Worm (Caenorhabditis elegans) whole organism, young adult: ENCODE measurements around the gene F53B7.7.

Experiments
- F49E8.2 ChIP-seq: sonication (generic microtip); optimal IDR thresholded peaks from 3 replicates; lab custom pipeline; 2017; ENCODE audit warnings: missing genetic modification characterization, mild to moderate bottlenecking, missing compliant biosample characterization, antibody characterized with exemption, moderate library complexity; ENCODE audit not compliant: insufficient read depth
- F57A8.1 ChIP-seq: fragments of 200-800 bp; sonication (Bioruptor generic); optimal IDR thresholded peaks from 2 replicates; lab custom pipeline; 2018; ENCODE audit warnings: mild to moderate bottlenecking, missing genetic modification characterization, moderate library complexity, missing compliant biosample characterization
- athp-1 ChIP-seq: sonication (generic microtip); optimal IDR thresholded peaks from 2 replicates; lab custom pipeline; 2017; ENCODE audit warnings: mild to moderate bottlenecking, missing genetic modification characterization, missing compliant biosample characterization
- attf-5 ChIP-seq: fragments of 200-800 bp; sonication (Bioruptor generic); optimal IDR thresholded peaks from 2 replicates; lab custom pipeline; 2018; ENCODE audit warnings: mild to moderate bottlenecking, missing genetic modification characterization, missing compliant biosample characterization
- ets-4 ChIP-seq: fragments of 200-800 bp; sonication (Bioruptor generic); optimal IDR thresholded peaks from 2 replicates; lab custom pipeline; 2018; ENCODE audit warnings: mild to moderate bottlenecking, missing genetic modification characterization, missing compliant biosample characterization
- madf-6 ChIP-seq: fragments of 200-800 bp; sonication (Bioruptor generic); IDR thresholded peaks from 2 replicates; pipeline ENCODE4 v1.3.6; 2022; ENCODE audit warnings: missing genetic modification reagents, missing genetic modification characterization, missing compliant biosample characterization
- snpc-4 ChIP-seq, 5 experiments: fragments of 150-350 bp in 1 of 5; sonication (generic microtip) in 4 of 5; optimal IDR thresholded peaks; 2 replicates each; lab custom pipeline; 2014 to 2018; ENCODE audit warnings: missing genetic modification characterization in 5 of 5, missing biosample characterization in 3 of 5, antibody characterized with exemption in 2 of 5, mild to moderate bottlenecking in 2 of 5, missing compliant biosample characterization in 2 of 5, missing genotype in 2 of 5, moderate library complexity in 2 of 5, missing genetic modification reagents in 1 of 5
- ztf-25 ChIP-seq: fragments of 200-800 bp; sonication (Bioruptor generic); IDR thresholded peaks from 2 replicates; pipeline ENCODE4 v1.3.6; 2022; ENCODE audit warnings: missing genetic modification reagents, missing genetic modification characterization, missing compliant biosample characterization

- TF ChIP-seq F49E8.2 (no peak), madf-6 (GFP tag; lab: Robert Waterston, UW) (no peak), attf-5 (GFP tag; lab: Kevin White, UChicago) (no peak), ets-4 (GFP tag; lab: Kevin White, UChicago) (no peak), snpc-4 (GFP tag; optimal IDR thresholded peaks at IDR 0.05; lab: Kevin White, UChicago) (no peak), snpc-4 (tag; optimal IDR thresholded peaks at IDR 0.05; lab: Kevin White, UChicago) (no peak), athp-1 (tag; lab: Kevin White, UChicago) (no peak), F57A8.1 (GFP tag; lab: Kevin White, UChicago) (no peak), ztf-25 (GFP tag; lab: Robert Waterston, UW) (no peak)
Observed at ce11 chrV:11014758-11015157, 15.9 kb downstream of the F53B7.7 start.
